Fruit fly (Drosophila melanogaster): Measurements from ENCODE around the gene CG9257.

- no peak for TF ChIP-seq pan (optimal IDR thresholded peaks at IDR 0.05)
- TF ChIP-seq pan (GFP tag; optimal IDR thresholded peaks at IDR 0.05 in 1 of 2, IDR thresholded peaks at IDR 0.05 in 1 of 2) = no peak
- TF ChIP-seq CG13894 (tag; optimal IDR thresholded peaks at IDR 0.05) = no peak
- no peak for TF ChIP-seq pnt (GFP tag; optimal IDR thresholded peaks at IDR 0.05)
- TF ChIP-seq otp (GFP tag; IDR thresholded peaks at IDR 0.05) = no peak
Observed at dm6 chr2L:21097850-21098249, 4.7 kb upstream of the CG9257 start.

All from whole organism, embryonic.